Fruit fly (Drosophila melanogaster) ovary, adult (tissue): ENCODE measurements around the gene nxf2.

Experiments
- CG17801 ChIP-seq: fragments of 200-800 bp; optimal IDR thresholded peaks from 2 replicates; lab custom pipeline; 2019; ENCODE audit warnings: missing biosample characterization, mild to moderate bottlenecking, missing genetic modification characterization, moderate library complexity; ENCODE audit not compliant: partially characterized antibody

The nxf2 gene

dm6 chr3L:16580049-16580448 lies at the start of gene nxf2:
TSS of gene nxf2 (minus strand) at chr3L:16580306.
- TF ChIP-seq CG17801 = peak; percentile 42

- no peak for TF ChIP-seq CG17801
Measured at dm6 chr3L:16629793-16630192, 49.7 kb upstream of the nxf2 start.

- no peak for TF ChIP-seq CG17801
Measured at dm6 chr3L:16626199-16626598, 46.1 kb upstream of the nxf2 start.

- peak; percentile 64 for TF ChIP-seq CG17801
Measured at dm6 chr3L:16615132-16615709, 35.1 kb upstream of the nxf2 start, which contains the start of gene Mo25. TSS of gene Mo25 (minus strand) at chr3L:16615472.

- peak; percentile 48 for TF ChIP-seq CG17801
Measured at dm6 chr3L:16612972-16613371, 32.9 kb upstream of the nxf2 start.

- TF ChIP-seq CG17801 = peak; percentile 85
Measured at dm6 chr3L:16612152-16612551, 32.0 kb upstream of the nxf2 start, which contains the start of gene CG4101. TSS of gene CG4101 (plus strand) at chr3L:16612486.

dm6 chr3L:16610201-16610600 lies 30.1 kb upstream of the nxf2 start, which contains the start of gene Prosbeta6:
TSS of gene Prosbeta6 (minus strand) at chr3L:16610418.
- peak; percentile 28 for TF ChIP-seq CG17801

dm6 chr3L:16609120-16609519 lies 29.0 kb upstream of the nxf2 start, which contains the start of gene CG4098:
TSS of gene CG4098 (minus strand) at chr3L:16609347.
- peak; percentile 16 for TF ChIP-seq CG17801

- no peak for TF ChIP-seq CG17801
Measured at dm6 chr3L:16602736-16603144, 22.6 kb upstream of the nxf2 start, which contains the start of gene Arts. TSS of gene Arts (plus strand) at chr3L:16602851.

- no peak for TF ChIP-seq CG17801
Measured at dm6 chr3L:16594922-16595518, 14.9 kb upstream of the nxf2 start, which contains the start of the genes spd-2 and Apl. TSS of gene spd-2 (minus strand) at chr3L:16595014. TSS of gene Apl (plus strand) at chr3L:16595181.

- no peak for TF ChIP-seq CG17801
Measured at dm6 chr3L:16590860-16591259, 10.8 kb upstream of the nxf2 start, which contains the start of gene tra. TSS of gene tra (minus strand) at chr3L:16591050.

dm6 chr3L:16587994-16588622 lies 8.0 kb upstream of the nxf2 start:
- peak; percentile 46 for TF ChIP-seq CG17801

dm6 chr3L:16586989-16587388 lies 6.9 kb upstream of the nxf2 start, which contains the start of the genes Syx8 and CG32163:
TSS of gene Syx8 (minus strand) at chr3L:16587057.
TSS of gene CG32163 (plus strand) at chr3L:16587157.
- peak; percentile 29 for TF ChIP-seq CG17801

dm6 chr3L:16584074-16584578 lies 4.0 kb upstream of the nxf2 start, which contains the start of gene UQCR-C2:
TSS of gene UQCR-C2 (plus strand) at chr3L:16584124.
- TF ChIP-seq CG17801 = peak; percentile 26

dm6 chr3L:16582678-16583315 lies 2.7 kb upstream of the nxf2 start, which contains the start of gene Rpn12:
TSS of gene Rpn12 (plus strand) at chr3L:16583028.
- peak; percentile 59 for TF ChIP-seq CG17801

- TF ChIP-seq CG17801 = peak; percentile 69
Measured at dm6 chr3L:16581201-16581705, 1.1 kb upstream of the nxf2 start, which contains the start of gene Smn. TSS of gene Smn (minus strand) at chr3L:16581547.
